Fruit fly (Drosophila melanogaster) whole organism, embryonic: Measurements from ENCODE around the gene Dtg.

Experiments
- Blimp-1 ChIP-seq: fragments of 200-800 bp; sonication (Bioruptor generic); optimal IDR thresholded peaks from 3 replicates; lab custom pipeline; 2018; ENCODE audit warnings: missing biosample characterization, missing genetic modification characterization, mild to moderate bottlenecking, moderate library complexity, missing genetic modification reagents
- CG10147 ChIP-seq: fragments of 200-800 bp; sonication (Bioruptor generic); optimal IDR thresholded peaks from 2 replicates; lab custom pipeline; 2019; ENCODE audit warnings: missing biosample characterization, mild to moderate bottlenecking, missing genetic modification characterization, moderate library complexity
- CG10274 ChIP-seq: fragments of 200-800 bp; sonication (Bioruptor generic); optimal IDR thresholded peaks from 3 replicates; lab custom pipeline; 2017; ENCODE audit warnings: missing biosample characterization, mild to moderate bottlenecking, missing genetic modification characterization
- CG10462 ChIP-seq: fragments of 200-800 bp; sonication (Bioruptor generic); optimal IDR thresholded peaks from 2 replicates; lab custom pipeline; 2016; ENCODE audit warnings: missing biosample characterization, missing genetic modification characterization
- CG10959 ChIP-seq: fragments of 200-800 bp; sonication (Bioruptor generic); IDR thresholded peaks from 2 replicates; pipeline ENCODE4 v1.3.6; 2022; ENCODE audit warnings: missing biosample characterization, missing genetic modification characterization
- CG11560 ChIP-seq: fragments of 200-800 bp; sonication (Bioruptor generic); IDR thresholded peaks from 3 replicates; pipeline ENCODE4 v1.3.6; 2022; ENCODE audit warnings: missing biosample characterization, missing genetic modification characterization
- CG15269 ChIP-seq: fragments of 200-800 bp; sonication (Bioruptor generic); optimal IDR thresholded peaks from 2 replicates; lab custom pipeline; 2018; ENCODE audit warnings: missing biosample characterization, mild to moderate bottlenecking, missing genetic modification characterization, moderate library complexity
- CG15696 ChIP-seq: fragments of 200-800 bp; sonication (Bioruptor generic); optimal IDR thresholded peaks from 2 replicates; lab custom pipeline; 2019; ENCODE audit warnings: missing biosample characterization, mild to moderate bottlenecking, missing genetic modification characterization, moderate library complexity
- CG2712 ChIP-seq: fragments of 200-800 bp; optimal IDR thresholded peaks from 3 replicates; lab custom pipeline; 2019; ENCODE audit warnings: missing biosample characterization, mild to moderate bottlenecking, missing genetic modification characterization, moderate library complexity
- CG32767 ChIP-seq: fragments of 200-800 bp; sonication (Bioruptor generic); IDR thresholded peaks from 2 replicates; pipeline ENCODE4 v1.3.6; 2022; ENCODE audit warnings: missing biosample characterization, missing genetic modification characterization
- CG4360 ChIP-seq: fragments of 200-800 bp; sonication (Bioruptor generic); IDR thresholded peaks from 2 replicates; pipeline ENCODE4 v1.3.6; 2022; ENCODE audit warnings: missing biosample characterization, missing genetic modification characterization
- CG6813 ChIP-seq: fragments of 200-800 bp; sonication (Bioruptor generic); optimal IDR thresholded peaks from 2 replicates; lab custom pipeline; 2017; ENCODE audit warnings: missing biosample characterization, missing genetic modification characterization, mild to moderate bottlenecking, moderate library complexity, missing genetic modification reagents
- CG8281 ChIP-seq: fragments of 200-800 bp; sonication (Bioruptor generic); optimal IDR thresholded peaks from 2 replicates; lab custom pipeline; 2018; ENCODE audit warnings: missing biosample characterization, mild to moderate bottlenecking, missing genetic modification characterization, moderate library complexity
- CG8765 ChIP-seq: fragments of 200-800 bp; sonication (Bioruptor generic); IDR thresholded peaks from 2 replicates; pipeline ENCODE4 v1.3.6; 2022; ENCODE audit warnings: missing biosample characterization, missing genetic modification characterization
- CG9609 ChIP-seq: fragments of 200-800 bp; sonication (Bioruptor generic); optimal IDR thresholded peaks from 3 replicates; lab custom pipeline; 2016; ENCODE audit warnings: missing biosample characterization, missing genetic modification characterization
- Camta ChIP-seq: fragments of 200-800 bp; sonication (Bioruptor generic); optimal IDR thresholded peaks from 2 replicates; lab custom pipeline; 2016; ENCODE audit warnings: missing biosample characterization, missing genetic modification characterization
- D ChIP-seq, 2 experiments: fragments of 200-800 bp in 1 of 2; fragments of >200 bp in 1 of 2; sonication (Bioruptor generic) in 1 of 2; optimal IDR thresholded peaks; 2 replicates in 1 of 2; 3 replicates in 1 of 2; lab custom pipeline; 2017; ENCODE audit warnings: mild to moderate bottlenecking in 1 of 2, missing biosample characterization in 1 of 2, missing genetic modification characterization in 1 of 2, missing genetic modification reagents in 1 of 2
- HmgZ ChIP-seq: fragments of 200-800 bp; sonication (Bioruptor generic); optimal IDR thresholded peaks from 2 replicates; lab custom pipeline; 2018; ENCODE audit warnings: missing biosample characterization, mild to moderate bottlenecking, missing genetic modification characterization
- Hr51 ChIP-seq, 2 experiments: fragments of 200-800 bp; sonication (Bioruptor generic); optimal IDR thresholded peaks; 2 replicates in 1 of 2; 3 replicates in 1 of 2; lab custom pipeline; 2016 to 2018; ENCODE audit warnings: missing biosample characterization in 2 of 2, missing genetic modification characterization in 2 of 2, mild to moderate bottlenecking in 1 of 2, moderate library complexity in 1 of 2
- Hr78 ChIP-seq, 2 experiments: fragments of 200-800 bp in 1 of 2; fragments of >200 bp in 1 of 2; sonication (Bioruptor generic) in 1 of 2; optimal IDR thresholded peaks; 2 replicates each; lab custom pipeline; 2017 to 2019; ENCODE audit warnings: missing biosample characterization in 2 of 2, missing genetic modification characterization in 2 of 2, mild to moderate bottlenecking in 1 of 2, moderate library complexity in 1 of 2
- MTF-1 ChIP-seq: fragments of 200-800 bp; sonication (Bioruptor generic); optimal IDR thresholded peaks from 2 replicates; lab custom pipeline; 2018; ENCODE audit warnings: missing biosample characterization, mild to moderate bottlenecking, missing genetic modification characterization, borderline replicate concordance
- Max ChIP-seq: fragments of 200-800 bp; sonication (Bioruptor generic); optimal IDR thresholded peaks from 2 replicates; lab custom pipeline; 2016; ENCODE audit warnings: missing biosample characterization, mild to moderate bottlenecking, missing genetic modification characterization
- Ravus ChIP-seq: fragments of 200-800 bp; sonication (Bioruptor generic); IDR thresholded peaks from 2 replicates; pipeline ENCODE4 v1.3.6; 2022; ENCODE audit warnings: missing biosample characterization, missing genetic modification characterization
- Six4 ChIP-seq: fragments of 200-800 bp; sonication (Bioruptor generic); optimal IDR thresholded peaks from 2 replicates; lab custom pipeline; 2016; ENCODE audit warnings: missing biosample characterization, missing genetic modification characterization
- Taf1 ChIP-seq: fragments of 200-800 bp; sonication (Bioruptor generic); IDR thresholded peaks from 2 replicates; pipeline ENCODE4 v1.3.6; 2022; ENCODE audit warnings: missing biosample characterization, missing genetic modification characterization
- Tbp ChIP-seq: fragments of >200 bp; optimal IDR thresholded peaks from 2 replicates; lab custom pipeline; 2018; ENCODE audit warnings: missing biosample characterization, missing genetic modification characterization
- bbx ChIP-seq: fragments of 200-800 bp; sonication (Bioruptor generic); IDR thresholded peaks from 2 replicates; pipeline ENCODE4 v1.3.6; 2022; ENCODE audit warnings: missing biosample characterization, missing genetic modification characterization; ENCODE audit not compliant: partially characterized antibody
- bigmax ChIP-seq: fragments of 200-800 bp; sonication (Bioruptor generic); optimal IDR thresholded peaks from 2 replicates; lab custom pipeline; 2018; ENCODE audit warnings: missing biosample characterization, mild to moderate bottlenecking, missing genetic modification characterization
- cas ChIP-seq: fragments of 200-800 bp; sonication (Bioruptor generic); IDR thresholded peaks from 2 replicates; pipeline ENCODE4 v1.3.6; 2022; ENCODE audit warnings: missing biosample characterization, missing genetic modification characterization
- crol ChIP-seq: fragments of 200-800 bp; sonication (Bioruptor generic); IDR thresholded peaks from 2 replicates; pipeline ENCODE4 v1.3.6; 2022; ENCODE audit warnings: missing biosample characterization, missing genetic modification characterization
- ewg ChIP-seq: fragments of 200-800 bp; sonication (Bioruptor generic); optimal IDR thresholded peaks from 3 replicates; lab custom pipeline; 2017; ENCODE audit warnings: mild to moderate bottlenecking, missing biosample characterization, missing genetic modification reagents, missing genetic modification characterization
- grau ChIP-seq: fragments of 200-800 bp; optimal IDR thresholded peaks from 3 replicates; lab custom pipeline; 2019; ENCODE audit warnings: missing biosample characterization, mild to moderate bottlenecking, missing genetic modification characterization, moderate library complexity
- gt ChIP-seq: fragments of 200-800 bp; sonication (Bioruptor generic); IDR thresholded peaks from 2 replicates; pipeline ENCODE4 v1.3.6; 2022; ENCODE audit warnings: missing biosample characterization, missing genetic modification characterization
- hb ChIP-seq: fragments of 200-800 bp; sonication (Bioruptor generic); IDR thresholded peaks from 3 replicates; pipeline ENCODE4 v1.3.6; 2022; ENCODE audit warnings: missing biosample characterization, missing genetic modification characterization; ENCODE audit not compliant: partially characterized antibody
- jing ChIP-seq: fragments of 200-800 bp; sonication (Bioruptor generic); optimal IDR thresholded peaks from 2 replicates; lab custom pipeline; 2018; ENCODE audit warnings: missing biosample characterization, mild to moderate bottlenecking, missing genetic modification characterization
- mld ChIP-seq: fragments of 200-800 bp; sonication (Bioruptor generic); IDR thresholded peaks from 3 replicates; pipeline ENCODE4 v1.3.6; 2022; ENCODE audit warnings: missing biosample characterization, missing genetic modification characterization; ENCODE audit not compliant: partially characterized antibody
- nerfin-1 ChIP-seq: fragments of 200-800 bp; sonication (Bioruptor generic); optimal IDR thresholded peaks from 3 replicates; lab custom pipeline; 2019; ENCODE audit warnings: missing biosample characterization, mild to moderate bottlenecking, missing genetic modification characterization, moderate library complexity
- pan ChIP-seq, 4 experiments: fragments of >200 bp in 3 of 4; fragments of 200-800 bp in 1 of 4; sonication (Bioruptor generic) in 1 of 4; optimal IDR thresholded peaks in 3 of 4; IDR thresholded peaks in 1 of 4; 2 replicates each; pipeline versions ENCODE4 v1.3.6 to Lab custom; 2017 to 2022; ENCODE audit warnings: missing biosample characterization in 2 of 4, missing genetic modification characterization in 2 of 4, mixed read lengths in 1 of 4
- psq ChIP-seq: fragments of 200-800 bp; sonication (Bioruptor generic); optimal IDR thresholded peaks from 2 replicates; lab custom pipeline; 2017; ENCODE audit warnings: missing biosample characterization, missing genetic modification characterization
- ranshi ChIP-seq: fragments of 200-800 bp; sonication (Bioruptor generic); IDR thresholded peaks from 2 replicates; pipeline ENCODE4 v1.3.6; 2022; ENCODE audit warnings: missing biosample characterization, missing genetic modification characterization
- repo ChIP-seq: fragments of 200-800 bp; sonication (Bioruptor generic); optimal IDR thresholded peaks from 2 replicates; lab custom pipeline; 2016; ENCODE audit warnings: missing biosample characterization, missing genetic modification characterization
- rib ChIP-seq: fragments of 200-800 bp; sonication (Bioruptor generic); IDR thresholded peaks from 2 replicates; pipeline ENCODE4 v1.3.6; 2022; ENCODE audit warnings: missing biosample characterization, missing genetic modification characterization
- shn ChIP-seq: fragments of 200-800 bp; sonication (Bioruptor generic); optimal IDR thresholded peaks from 3 replicates; lab custom pipeline; 2016; ENCODE audit warnings: missing biosample characterization, missing genetic modification characterization
- slou ChIP-seq: fragments of 200-800 bp; sonication (Bioruptor generic); optimal IDR thresholded peaks from 3 replicates; lab custom pipeline; 2016; ENCODE audit warnings: missing biosample characterization, missing genetic modification characterization
- sqz ChIP-seq: fragments of 200-800 bp; sonication (Bioruptor generic); optimal IDR thresholded peaks from 3 replicates; lab custom pipeline; 2018; ENCODE audit warnings: missing biosample characterization, mild to moderate bottlenecking, missing genetic modification characterization
- stwl ChIP-seq: fragments of 200-800 bp; sonication (Bioruptor generic); optimal IDR thresholded peaks from 3 replicates; lab custom pipeline; 2018; ENCODE audit warnings: missing biosample characterization, mild to moderate bottlenecking, missing genetic modification characterization, moderate library complexity
- tgo ChIP-seq: fragments of 200-800 bp; sonication (Bioruptor generic); IDR thresholded peaks from 3 replicates; pipeline ENCODE4 v1.3.6; 2022; ENCODE audit warnings: missing biosample characterization, missing genetic modification characterization
- toy ChIP-seq: fragments of 200-800 bp; sonication (Bioruptor generic); IDR thresholded peaks from 2 replicates; pipeline ENCODE4 v1.3.6; 2022; ENCODE audit warnings: missing biosample characterization, missing genetic modification characterization
- ttk ChIP-seq: fragments of 200-800 bp; sonication (Bioruptor generic); IDR thresholded peaks from 2 replicates; pipeline ENCODE4 v2.1.2; 2022; ENCODE audit warnings: missing biosample characterization, missing genetic modification characterization
- zfh1 ChIP-seq: fragments of 200-800 bp; sonication (Bioruptor generic); IDR thresholded peaks from 3 replicates; pipeline ENCODE4 v1.3.6; 2022; ENCODE audit warnings: missing biosample characterization, missing genetic modification characterization

The Dtg gene

dm6 chr3R:12697571-12698039 lies 49.7 kb downstream of the Dtg start (continued):
- TF ChIP-seq grau (tag; lab: Kevin White, UChicago) (peak; percentile 21), gt (GFP tag; lab: Robert Waterston, UW) (no peak), bigmax (GFP tag; lab: Kevin White, UChicago) (no peak), CG4360 (no peak), CG10959 (GFP tag; lab: Robert Waterston, UW) (no peak), ttk (GFP tag; lab: Robert Waterston, UW) (no peak), CG8765 (no peak), Max (GFP tag; lab: Kevin White, UChicago) (no peak), tgo (GFP tag; lab: Robert Waterston, UW) (no peak), psq (no peak), Tbp (GFP tag; lab: Kevin White, UChicago) (no peak), stwl (tag; lab: Kevin White, UChicago) (peak; percentile 64), repo (GFP tag; lab: Kevin White, UChicago) (no peak), bbx (GFP tag; lab: Robert Waterston, UW) (peak; percentile 43; the same call in 1 of the 2 replicates), Hr78 (GFP tag; optimal IDR thresholded peaks at IDR 0.05; lab: Kevin White, UChicago) (peak in 1 of 2 experiments; percentile 25), CG15269 (no peak), CG15696 (no peak), Six4 (GFP tag; lab: Kevin White, UChicago) (no peak), CG11560 (tag; lab: Robert Waterston, UW) (no peak), rib (GFP tag; lab: Robert Waterston, UW) (no peak), jing (GFP tag; lab: Kevin White, UChicago) (no peak), ewg (GFP tag; lab: Kevin White, UChicago) (no peak), crol (GFP tag; lab: Robert Waterston, UW) (no peak), zfh1 (no peak), hb (GFP tag; lab: Robert Waterston, UW) (no peak), CG10274 (GFP tag; lab: Kevin White, UChicago) (no peak), HmgZ (tag; lab: Kevin White, UChicago) (peak; percentile 45), toy (GFP tag; lab: Robert Waterston, UW) (no peak), CG10147 (peak; percentile 21), CG8281 (tag; lab: Kevin White, UChicago) (no peak), nerfin-1 (tag; lab: Kevin White, UChicago) (no peak), shn (no peak), CG9609 (no peak), Taf1 (GFP tag; lab: Robert Waterston, UW) (no peak), mld (GFP tag; lab: Robert Waterston, UW) (no peak), cas (no peak), MTF-1 (no peak), Ravus (GFP tag; lab: Robert Waterston, UW) (no peak), CG2712 (tag; lab: Kevin White, UChicago) (peak; percentile 30), CG10462 (GFP tag; lab: Kevin White, UChicago) (no peak), Hr51 (GFP tag; optimal IDR thresholded peaks at IDR 0.05; lab: Kevin White, UChicago) (no peak), CG6813 (GFP tag; lab: Kevin White, UChicago) (no peak), ranshi (GFP tag; lab: Robert Waterston, UW) (no peak; the same call in 1 of the 2 replicates), Blimp-1 (GFP tag; lab: Kevin White, UChicago) (no peak), Camta (GFP tag; lab: Kevin White, UChicago) (no peak), sqz (GFP tag; lab: Kevin White, UChicago) (no peak), slou (no peak), D (optimal IDR thresholded peaks at IDR 0.05; lab: Kevin White, UChicago) (no peak), D (GFP tag; optimal IDR thresholded peaks at IDR 0.05; lab: Kevin White, UChicago) (no peak), CG32767 (GFP tag; lab: Robert Waterston, UW) (peak; percentile 45; the same call in 1 of the 2 replicates), pan (optimal IDR thresholded peaks at IDR 0.05; lab: Kevin White, UChicago) (no peak), pan (GFP tag; optimal IDR thresholded peaks at IDR 0.05 in 1 of 2, IDR thresholded peaks at IDR 0.05 in 1 of 2) (no peak)
